Worm (Caenorhabditis elegans) whole organism, L1 larva: ENCODE results near the gene srx-59.

Experiments used
- C16A3.4 ChIP-seq: fragments of 150-350 bp; optimal IDR thresholded peaks from 2 replicates; lab custom pipeline; 2014; ENCODE audit warnings: missing biosample characterization, missing genetic modification characterization
- ama-1 ChIP-seq: fragments of 150-350 bp; optimal IDR thresholded peaks from 2 replicates; lab custom pipeline; 2014
- egl-13 ChIP-seq: sonication (generic microtip); optimal IDR thresholded peaks from 2 replicates; lab custom pipeline; 2016; ENCODE audit warnings: missing genotype, missing genetic modification reagents, missing genetic modification characterization, missing compliant biosample characterization
- ets-5 ChIP-seq: fragments of 200-800 bp; sonication (Bioruptor generic); IDR thresholded peaks from 2 replicates; pipeline ENCODE4 v1.3.6; 2022; ENCODE audit warnings: missing genetic modification characterization, missing compliant biosample characterization
- nhr-76 ChIP-seq: sonication (generic microtip); optimal IDR thresholded peaks from 2 replicates; lab custom pipeline; 2017; ENCODE audit warnings: missing biosample characterization, missing genetic modification characterization

DNA sequence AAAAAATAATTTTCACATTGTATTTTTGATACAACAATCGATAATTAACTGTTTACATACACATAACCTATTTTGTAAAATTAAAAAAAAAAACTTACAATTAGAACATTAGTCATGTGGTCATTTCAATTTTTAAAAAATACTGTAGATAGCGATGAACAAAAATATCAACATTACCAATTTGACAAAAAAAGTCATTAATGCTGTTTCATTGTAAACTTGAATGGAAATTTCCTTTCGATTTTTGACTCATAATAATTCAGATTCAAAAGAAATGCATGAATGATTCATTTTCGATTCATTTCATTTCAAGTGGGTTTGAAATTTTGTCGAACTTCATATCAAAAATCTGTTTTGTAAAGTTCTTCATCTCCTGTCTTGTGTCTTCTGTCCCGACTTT lies 37.8 kb downstream of the srx-59 start, which contains the start of gene C33G8.2:
- TF ChIP-seq nhr-76 (tag; lab: Kevin White, UChicago) (no peak), ets-5 (GFP tag; lab: Robert Waterston, UW) (no peak), ama-1 (no peak), egl-13 (no peak), C16A3.4 (tag; lab: Kevin White, UChicago) (no peak)
